Fruit fly (Drosophila melanogaster) whole organism, prepupa: ENCODE results near the gene CG42305.

Experiments
- CG1621 ChIP-seq: fragments of 200-800 bp; sonication (Bioruptor generic); optimal IDR thresholded peaks from 3 replicates; lab custom pipeline; 2018; ENCODE audit warnings: missing biosample characterization, mild to moderate bottlenecking, missing genetic modification characterization
- CG3032 ChIP-seq: fragments of 200-800 bp; optimal IDR thresholded peaks from 2 replicates; lab custom pipeline; 2019; ENCODE audit warnings: missing biosample characterization, mild to moderate bottlenecking, missing genetic modification characterization, moderate library complexity
- spab ChIP-seq: fragments of 200-800 bp; sonication (Bioruptor generic); optimal IDR thresholded peaks from 2 replicates; lab custom pipeline; 2017; ENCODE audit warnings: missing biosample characterization, mild to moderate bottlenecking, missing genetic modification characterization, missing genetic modification reagents

- TF ChIP-seq CG3032 (tag; lab: Kevin White, UChicago) (no peak), spab (no peak), CG1621 (no peak)
Measured at dm6 chr2L:18860920-18861319, 48.5 kb downstream of the CG42305 start.
